Fruit fly (Drosophila melanogaster) whole organism, wandering third instar larva: ENCODE measurements around the gene ari-1.

Source experiments
- Abd-B ChIP-seq: fragments of >200 bp; optimal IDR thresholded peaks from 2 replicates; lab custom pipeline; 2017; ENCODE audit warnings: missing biosample characterization, missing genetic modification characterization
- Dfd ChIP-seq: fragments of >200 bp; optimal IDR thresholded peaks from 2 replicates; lab custom pipeline; 2017; ENCODE audit warnings: missing biosample characterization, missing genetic modification characterization
- Hnf4 ChIP-seq: fragments of 200-800 bp; sonication (Bioruptor generic); optimal IDR thresholded peaks from 2 replicates; lab custom pipeline; 2016; ENCODE audit warnings: missing biosample characterization, mild to moderate bottlenecking, missing genetic modification characterization
- N ChIP-seq: fragments of >200 bp; optimal IDR thresholded peaks from 2 replicates; lab custom pipeline; 2018; ENCODE audit warnings: missing biosample characterization, missing external identifiers, missing genetic modification characterization
- foxo ChIP-seq, 2 experiments: fragments of 200-800 bp; sonication (Bioruptor generic); optimal IDR thresholded peaks; 2 replicates in 1 of 2; 3 replicates in 1 of 2; lab custom pipeline; 2016 to 2017; ENCODE audit warnings: missing biosample characterization in 2 of 2, missing genetic modification characterization in 2 of 2
- pan ChIP-seq: fragments of >200 bp; optimal IDR thresholded peaks from 2 replicates; lab custom pipeline; 2017
- psq ChIP-seq: fragments of 200-800 bp; sonication (Bioruptor generic); optimal IDR thresholded peaks from 3 replicates; lab custom pipeline; 2017; ENCODE audit warnings: missing biosample characterization, mild to moderate bottlenecking, missing genetic modification characterization, moderate library complexity

DNA sequence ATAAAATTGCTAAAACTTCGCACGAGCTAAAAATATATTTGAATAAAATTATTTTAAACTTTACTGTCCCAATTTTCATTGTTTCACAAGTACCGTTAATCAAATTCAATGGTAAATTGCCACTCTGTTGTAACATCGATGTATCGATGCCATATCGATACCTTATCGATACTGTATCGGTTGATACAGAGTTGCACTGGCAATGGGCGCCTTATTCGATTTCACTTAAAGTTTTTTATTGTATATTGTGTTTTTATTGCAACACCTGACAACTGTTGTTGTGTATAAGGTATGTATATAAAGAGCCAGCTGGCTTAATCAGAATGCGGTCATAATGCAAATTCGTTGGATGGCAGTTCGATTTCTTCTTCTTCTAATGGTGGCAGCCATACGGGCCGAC lies 713 bp upstream of the ari-1 start, which contains the start of gene CG43229:
- TF ChIP-seq pan (no peak), Abd-B (GFP tag; lab: Kevin White, UChicago) (no peak), Dfd (no peak), psq (no peak), N (GFP tag; lab: Kevin White, UChicago) (no peak), foxo (GFP tag; optimal IDR thresholded peaks at IDR 0.05; lab: Kevin White, UChicago) (no peak), Hnf4 (GFP tag; lab: Kevin White, UChicago) (no peak)
